Fruit fly (Drosophila melanogaster): ENCODE results near the gene dsx.

DNA sequence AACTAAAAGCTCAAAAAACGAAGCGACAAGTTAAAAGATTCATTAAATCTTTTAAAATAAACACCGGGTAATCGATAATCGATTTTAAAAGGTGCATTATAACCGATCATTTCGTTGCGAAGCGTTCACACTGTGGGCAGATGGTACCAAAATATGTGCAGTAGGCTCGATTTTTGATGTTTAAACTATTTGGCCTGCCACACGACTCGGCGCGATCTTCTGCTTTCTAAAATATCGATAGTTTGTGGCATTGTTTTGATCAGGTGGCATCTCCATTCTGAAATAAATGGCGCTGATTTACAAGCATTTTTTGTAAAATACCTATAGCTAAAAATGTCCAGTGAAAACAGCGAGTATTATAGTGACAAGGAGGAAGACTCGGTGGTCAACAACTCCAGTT is 47.0 kb downstream of the dsx start, which contains the start of the genes CG10445 and lds:
- TF ChIP-seq tj (GFP tag; optimal IDR thresholded peaks at IDR 0.05) = peak; percentile 25
- no peak for TF ChIP-seq CG7101 (tag; optimal IDR thresholded peaks at IDR 0.05)
- no peak for TF ChIP-seq toe (GFP tag; optimal IDR thresholded peaks at IDR 0.05)
- no peak for TF ChIP-seq Hr96 (GFP tag; optimal IDR thresholded peaks at IDR 0.05)
- TF ChIP-seq CG1620 (GFP tag; optimal IDR thresholded peaks at IDR 0.05) = no peak
- no peak for TF ChIP-seq CG14711 (tag; optimal IDR thresholded peaks at IDR 0.05)
